Fruit fly (Drosophila melanogaster): ENCODE measurements around the gene CG4598.
A peak's percentile ranks its signal among the peaks of the same experiment; 100 is the strongest.

CG4598 gene

DNA sequence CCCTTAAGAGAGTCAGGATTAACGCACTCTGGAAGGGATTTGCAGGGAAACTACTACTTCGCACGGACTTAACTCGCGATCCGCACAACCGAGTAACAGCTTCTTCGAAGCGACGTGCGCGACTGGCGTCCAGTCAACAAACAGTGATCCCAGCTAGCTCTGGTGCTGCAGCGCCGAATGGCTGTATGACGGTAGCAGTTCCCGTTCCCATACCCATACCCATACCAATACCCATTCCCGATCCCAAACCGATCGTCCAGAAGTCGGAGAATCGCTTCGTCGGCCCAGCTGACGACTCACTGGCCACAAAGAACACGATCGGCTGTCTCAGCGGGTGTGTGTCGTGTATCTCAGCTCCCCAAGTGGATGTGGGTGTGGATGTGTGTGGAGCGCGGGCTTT lies 28.8 kb downstream of the CG4598 start, which contains the start of gene CG5853 (continued):
- TF ChIP-seq CG32772 (GFP tag; IDR thresholded peaks at IDR 0.05) (no peak), Hsf (GFP tag; optimal IDR thresholded peaks at IDR 0.05) (no peak), ken (GFP tag; IDR thresholded peaks at IDR 0.05) (no peak), CG13894 (tag; optimal IDR thresholded peaks at IDR 0.05) (peak; percentile 83), NC2α (GFP tag; optimal IDR thresholded peaks at IDR 0.05) (no peak), CG31224 (GFP tag; IDR thresholded peaks at IDR 0.05) (no peak), ind (GFP tag; optimal IDR thresholded peaks at IDR 0.05) (no peak), CG3847 (GFP tag; IDR thresholded peaks at IDR 0.05) (no peak), Stat92E (GFP tag; optimal IDR thresholded peaks at IDR 0.05) (no peak), E2f2 (GFP tag; IDR thresholded peaks at IDR 0.05) (no peak), CG2678 (tag; optimal IDR thresholded peaks at IDR 0.05) (no peak), HLHmδ (GFP tag; optimal IDR thresholded peaks at IDR 0.05) (no peak), CG30431 (GFP tag; optimal IDR thresholded peaks at IDR 0.05) (no peak), Sox100B (GFP tag; optimal IDR thresholded peaks at IDR 0.05) (no peak), CG10431 (GFP tag; optimal IDR thresholded peaks at IDR 0.05) (no peak), Spps (tag; optimal IDR thresholded peaks at IDR 0.05) (no peak), grn (GFP tag; optimal IDR thresholded peaks at IDR 0.05) (peak; percentile 10), sna (GFP tag; IDR thresholded peaks at IDR 0.05; ENCODE audit: partially characterized antibody) (no peak), CG6689 (GFP tag; IDR thresholded peaks at IDR 0.05) (no peak), CG16779 (GFP tag; IDR thresholded peaks at IDR 0.05) (no peak), CG11504 (tag; optimal IDR thresholded peaks at IDR 0.05) (no peak), CG7928 (GFP tag; optimal IDR thresholded peaks at IDR 0.05) (no peak), ewg (GFP tag; optimal IDR thresholded peaks at IDR 0.05) (no peak), bbx (GFP tag; IDR thresholded peaks at IDR 0.05; ENCODE audit: partially characterized antibody) (no peak), gsb-n (tag; optimal IDR thresholded peaks at IDR 0.05) (no peak), esg (GFP tag; conservative IDR thresholded peaks at IDR 0.05) (no peak), hb (GFP tag; IDR thresholded peaks at IDR 0.05; ENCODE audit: partially characterized antibody) (no peak), CG6813 (GFP tag; optimal IDR thresholded peaks at IDR 0.05) (no peak), CG31388 (GFP tag; optimal IDR thresholded peaks at IDR 0.05) (no peak), tio (GFP tag; optimal IDR thresholded peaks at IDR 0.05) (no peak), Hr39 (optimal IDR thresholded peaks at IDR 0.05) (no peak), fd102C (GFP tag; optimal IDR thresholded peaks at IDR 0.05) (no peak), TFAM (GFP tag; optimal IDR thresholded peaks at IDR 0.05) (no peak), jigr1 (GFP tag; IDR thresholded peaks at IDR 0.05) (no peak), cad (GFP tag; optimal IDR thresholded peaks at IDR 0.05) (no peak), lab (GFP tag; optimal IDR thresholded peaks at IDR 0.05) (peak; percentile 70), az2 (GFP tag; optimal IDR thresholded peaks at IDR 0.05) (no peak), caup (GFP tag; optimal IDR thresholded peaks at IDR 0.05; ENCODE audit: severe bottlenecking) (peak; percentile 36), HmgD (GFP tag; optimal IDR thresholded peaks at IDR 0.05) (no peak), jing (GFP tag; optimal IDR thresholded peaks at IDR 0.05) (no peak), Usf (GFP tag; optimal IDR thresholded peaks at IDR 0.05) (no peak), H2.0 (GFP tag; IDR thresholded peaks at IDR 0.05) (no peak), CG5245 (GFP tag; optimal IDR thresholded peaks at IDR 0.05) (no peak), al (GFP tag; IDR thresholded peaks at IDR 0.05) (no peak), MBD-R2 (GFP tag; IDR thresholded peaks at IDR 0.05) (no peak), hth (optimal IDR thresholded peaks at IDR 0.05) (no peak), vnd (GFP tag; IDR thresholded peaks at IDR 0.05; ENCODE audit: partially characterized antibody) (no peak), tgo (GFP tag; IDR thresholded peaks at IDR 0.05) (no peak), bigmax (GFP tag; optimal IDR thresholded peaks at IDR 0.05) (no peak), ssp (GFP tag; IDR thresholded peaks at IDR 0.05) (no peak), dmrt11E (tag; optimal IDR thresholded peaks at IDR 0.05) (no peak), Hand (GFP tag; optimal IDR thresholded peaks at IDR 0.05) (no peak)

Data from whole organism, embryonic.